Worm (Caenorhabditis elegans) whole organism, young adult: Measurements from ENCODE around the gene erfa-3.

ENCODE experiments used
- B0019.2 ChIP-seq: fragments of 200-800 bp; sonication (Bioruptor generic); conservative IDR thresholded peaks from 2 replicates; pipeline ENCODE4 v1.3.6; 2022; ENCODE audit warnings: missing genetic modification reagents, missing genetic modification characterization, missing compliant biosample characterization
- B0261.1 ChIP-seq: sonication (generic microtip); optimal IDR thresholded peaks from 2 replicates; lab custom pipeline; 2016; ENCODE audit warnings: mild to moderate bottlenecking, missing genetic modification characterization, moderate library complexity, missing compliant biosample characterization
- C17E4.6 ChIP-seq: fragments of 200-800 bp; sonication (Bioruptor generic); IDR thresholded peaks from 2 replicates; pipeline ENCODE4 v1.3.6; 2022; ENCODE audit warnings: missing genetic modification reagents, missing genetic modification characterization, missing compliant biosample characterization
- F22D6.2 ChIP-seq: sonication (generic microtip); optimal IDR thresholded peaks from 2 replicates; lab custom pipeline; 2016; ENCODE audit warnings: mild to moderate bottlenecking, missing genetic modification characterization, missing compliant biosample characterization
- F23B12.7 ChIP-seq: sonication (generic microtip); optimal IDR thresholded peaks from 2 replicates; lab custom pipeline; 2017; ENCODE audit warnings: missing genetic modification characterization, mild to moderate bottlenecking, missing compliant biosample characterization, antibody characterized with exemption, moderate library complexity; ENCODE audit not compliant: insufficient read depth
- F39B2.1 ChIP-seq: fragments of 200-800 bp; sonication (Bioruptor generic); IDR thresholded peaks from 2 replicates; pipeline ENCODE4 v1.3.6; 2022; ENCODE audit warnings: missing genetic modification reagents, missing genetic modification characterization, missing compliant biosample characterization
- F55B11.4 ChIP-seq: sonication (generic microtip); optimal IDR thresholded peaks from 2 replicates; lab custom pipeline; 2016; ENCODE audit warnings: missing compliant biosample characterization, missing genetic modification characterization, borderline replicate concordance; ENCODE audit not compliant: insufficient read depth
- F57A8.1 ChIP-seq: fragments of 200-800 bp; sonication (Bioruptor generic); optimal IDR thresholded peaks from 2 replicates; lab custom pipeline; 2018; ENCODE audit warnings: mild to moderate bottlenecking, missing genetic modification characterization, moderate library complexity, missing compliant biosample characterization
- Y56A3A.18 ChIP-seq: fragments of 200-800 bp; sonication (Bioruptor generic); IDR thresholded peaks from 2 replicates; pipeline ENCODE4 v1.3.6; 2022; ENCODE audit warnings: missing genetic modification reagents, missing genetic modification characterization, missing compliant biosample characterization
- ZK185.1 ChIP-seq: sonication (generic microtip); optimal IDR thresholded peaks from 2 replicates; lab custom pipeline; 2016; ENCODE audit warnings: mild to moderate bottlenecking, missing genetic modification characterization, missing compliant biosample characterization; ENCODE audit not compliant: poor library complexity, severe bottlenecking
- aptf-3 ChIP-seq: fragments of 200-800 bp; sonication (Bioruptor generic); IDR thresholded peaks from 2 replicates; pipeline ENCODE4 v1.3.6; 2022; ENCODE audit warnings: missing genetic modification characterization, missing compliant biosample characterization
- atf-7 ChIP-seq: sonication (generic microtip); optimal IDR thresholded peaks from 2 replicates; lab custom pipeline; 2017; ENCODE audit warnings: mild to moderate bottlenecking, missing genetic modification characterization, missing compliant biosample characterization
- athp-1 ChIP-seq: sonication (generic microtip); optimal IDR thresholded peaks from 2 replicates; lab custom pipeline; 2017; ENCODE audit warnings: mild to moderate bottlenecking, missing genetic modification characterization, missing compliant biosample characterization
- attf-3 ChIP-seq: fragments of 200-800 bp; sonication (Bioruptor generic); conservative IDR thresholded peaks from 2 replicates; pipeline ENCODE4 v1.3.6; 2022; ENCODE audit warnings: missing genetic modification reagents, missing genetic modification characterization, missing compliant biosample characterization
- attf-5 ChIP-seq: fragments of 200-800 bp; sonication (Bioruptor generic); optimal IDR thresholded peaks from 2 replicates; lab custom pipeline; 2018; ENCODE audit warnings: mild to moderate bottlenecking, missing genetic modification characterization, missing compliant biosample characterization
- bed-1 ChIP-seq: fragments of 200-800 bp; sonication (Bioruptor generic); IDR thresholded peaks from 2 replicates; pipeline ENCODE4 v1.3.6; 2022; ENCODE audit warnings: missing genetic modification reagents, missing genetic modification characterization, missing compliant biosample characterization
- ccch-3 ChIP-seq: fragments of 200-800 bp; sonication (Bioruptor generic); optimal IDR thresholded peaks from 2 replicates; lab custom pipeline; 2018; ENCODE audit warnings: mild to moderate bottlenecking, missing genetic modification characterization, missing compliant biosample characterization
- cebp-1 ChIP-seq, 2 experiments: fragments of 200-800 bp in 1 of 2; sonication (Bioruptor generic) in 1 of 2; sonication (generic microtip) in 1 of 2; IDR thresholded peaks in 1 of 2; optimal IDR thresholded peaks in 1 of 2; 2 replicates each; pipeline versions ENCODE4 v1.3.6 to Lab custom; 2017 to 2022; ENCODE audit warnings: missing compliant biosample characterization in 2 of 2, missing genetic modification characterization in 2 of 2, mild to moderate bottlenecking in 1 of 2, missing genetic modification reagents in 1 of 2, moderate library complexity in 1 of 2
- cebp-2 ChIP-seq: fragments of 200-800 bp; sonication (Bioruptor generic); IDR thresholded peaks from 2 replicates; pipeline ENCODE4 v1.3.6; 2022; ENCODE audit warnings: missing genetic modification characterization, missing compliant biosample characterization
- ceh-27 ChIP-seq: fragments of 200-800 bp; sonication (Bioruptor generic); optimal IDR thresholded peaks from 2 replicates; lab custom pipeline; 2018; ENCODE audit warnings: mild to moderate bottlenecking, missing genetic modification characterization, moderate library complexity, missing compliant biosample characterization
- ceh-40 ChIP-seq: fragments of 200-800 bp; sonication (Bioruptor generic); IDR thresholded peaks from 2 replicates; pipeline ENCODE4 v1.3.6; 2022; ENCODE audit warnings: missing genetic modification characterization, missing compliant biosample characterization
- dpff-1 ChIP-seq: sonication (generic microtip); optimal IDR thresholded peaks from 2 replicates; lab custom pipeline; 2017; ENCODE audit warnings: mild to moderate bottlenecking, missing genetic modification characterization, missing compliant biosample characterization
- egl-18 ChIP-seq: fragments of 200-800 bp; sonication (Bioruptor generic); IDR thresholded peaks from 2 replicates; pipeline ENCODE4 v1.3.6; 2022; ENCODE audit warnings: missing genetic modification reagents, missing genetic modification characterization, missing compliant biosample characterization
- egl-44 ChIP-seq: fragments of 200-800 bp; sonication (Bioruptor generic); IDR thresholded peaks from 2 replicates; pipeline ENCODE4 v1.3.6; 2022; ENCODE audit warnings: missing genetic modification reagents, missing genetic modification characterization, missing compliant biosample characterization
- lag-1 ChIP-seq: fragments of 200-800 bp; sonication (Bioruptor generic); IDR thresholded peaks from 2 replicates; pipeline ENCODE4 v1.3.6; 2022; ENCODE audit warnings: missing genetic modification reagents, missing genetic modification characterization, missing compliant biosample characterization
- lin-26 ChIP-seq: fragments of 200-800 bp; sonication (Bioruptor generic); IDR thresholded peaks from 2 replicates; pipeline ENCODE4 v1.3.6; 2022; ENCODE audit warnings: missing genetic modification reagents, missing genetic modification characterization, missing compliant biosample characterization
- madf-10 ChIP-seq: sonication (generic microtip); optimal IDR thresholded peaks from 2 replicates; lab custom pipeline; 2016; ENCODE audit warnings: mild to moderate bottlenecking, missing genetic modification characterization, missing compliant biosample characterization
- madf-8 ChIP-seq: fragments of 200-800 bp; sonication (Bioruptor generic); conservative IDR thresholded peaks from 2 replicates; pipeline ENCODE4 v1.3.6; 2022; ENCODE audit warnings: missing genetic modification reagents, missing genetic modification characterization, missing compliant biosample characterization
- mes-4 ChIP-seq: sonication (generic microtip); optimal IDR thresholded peaks from 2 replicates; lab custom pipeline; 2016; ENCODE audit warnings: missing genotype, missing genetic modification characterization, missing compliant biosample characterization
- nhr-179 ChIP-seq: sonication (generic microtip); optimal IDR thresholded peaks from 2 replicates; lab custom pipeline; 2016; ENCODE audit warnings: mild to moderate bottlenecking, missing genetic modification characterization, missing compliant biosample characterization
- nhr-80 ChIP-seq: sonication (generic microtip); optimal IDR thresholded peaks from 2 replicates; lab custom pipeline; 2016; ENCODE audit warnings: missing genetic modification characterization, missing compliant biosample characterization
- sea-2 ChIP-seq: fragments of 200-800 bp; sonication (Bioruptor generic); IDR thresholded peaks from 2 replicates; pipeline ENCODE4 v1.3.6; 2022; ENCODE audit warnings: missing genetic modification characterization, missing compliant biosample characterization
- snpc-1.1 ChIP-seq: sonication (generic microtip); optimal IDR thresholded peaks from 2 replicates; lab custom pipeline; 2017; ENCODE audit warnings: missing genetic modification characterization, mild to moderate bottlenecking, missing compliant biosample characterization, antibody characterized with exemption, moderate library complexity, missing genotype, missing genetic modification reagents; ENCODE audit not compliant: insufficient read depth
- snpc-3.4 ChIP-seq: sonication (generic microtip); optimal IDR thresholded peaks from 2 replicates; lab custom pipeline; 2017; ENCODE audit warnings: missing genetic modification characterization, mild to moderate bottlenecking, missing compliant biosample characterization, antibody characterized with exemption, moderate library complexity, missing genotype, missing genetic modification reagents
- sptf-2 ChIP-seq: fragments of 200-800 bp; sonication (Bioruptor generic); optimal IDR thresholded peaks from 2 replicates; lab custom pipeline; 2018; ENCODE audit warnings: mild to moderate bottlenecking, missing genetic modification characterization, missing compliant biosample characterization
- tbp1 ChIP-seq: fragments of 200-800 bp; sonication (Bioruptor generic); optimal IDR thresholded peaks from 2 replicates; lab custom pipeline; 2018; ENCODE audit warnings: mild to moderate bottlenecking, missing genetic modification characterization, missing compliant biosample characterization
- unc-130 ChIP-seq: sonication (generic microtip); optimal IDR thresholded peaks from 2 replicates; lab custom pipeline; 2016; ENCODE audit warnings: missing genetic modification reagents, missing genetic modification characterization, missing compliant biosample characterization
- xnd-1 ChIP-seq: sonication (generic microtip); optimal IDR thresholded peaks from 2 replicates; lab custom pipeline; 2016; ENCODE audit warnings: missing genotype, missing genetic modification reagents, missing genetic modification characterization, missing compliant biosample characterization
- ztf-18 ChIP-seq: sonication (generic microtip); optimal IDR thresholded peaks from 2 replicates; lab custom pipeline; 2016; ENCODE audit warnings: missing genotype, mild to moderate bottlenecking, missing genetic modification characterization, missing compliant biosample characterization
- ztf-28 ChIP-seq: fragments of 200-800 bp; sonication (Bioruptor generic); IDR thresholded peaks from 2 replicates; pipeline ENCODE4 v1.3.6; 2022; ENCODE audit warnings: missing genetic modification reagents, missing genetic modification characterization, missing compliant biosample characterization
- ztf-6 ChIP-seq: fragments of 200-800 bp; sonication (Bioruptor generic); IDR thresholded peaks from 2 replicates; pipeline ENCODE4 v1.3.6; 2022; ENCODE audit warnings: missing genetic modification reagents, missing genetic modification characterization, missing compliant biosample characterization

Gene erfa-3

ce11 chrV:11080345-11081102, 32.4 kb downstream of the erfa-3 start, which contains the start of gene act-1 (continued):
- TF ChIP-seq ztf-18 (tag; lab: Kevin White, UChicago) (no peak), ccch-3 (GFP tag; lab: Kevin White, UChicago) (no peak), sptf-2 (GFP tag; lab: Kevin White, UChicago) (no peak), F57A8.1 (GFP tag; lab: Kevin White, UChicago) (no peak), attf-3 (GFP tag; lab: Robert Waterston, UW) (no peak), dpff-1 (tag; lab: Kevin White, UChicago) (no peak), cebp-1 (GFP tag; IDR thresholded peaks at IDR 0.05; lab: Robert Waterston, UW) (no peak), cebp-1 (tag; optimal IDR thresholded peaks at IDR 0.05; lab: Kevin White, UChicago) (peak; percentile 7), F55B11.4 (tag; lab: Kevin White, UChicago) (no peak), lin-26 (GFP tag; lab: Robert Waterston, UW) (no peak), xnd-1 (tag; lab: Kevin White, UChicago) (no peak), F39B2.1 (GFP tag; lab: Robert Waterston, UW) (no peak), egl-18 (GFP tag; lab: Robert Waterston, UW) (no peak), snpc-1.1 (tag; lab: Kevin White, UChicago) (no peak), atf-7 (tag; lab: Kevin White, UChicago) (no peak), nhr-179 (tag; lab: Kevin White, UChicago) (no peak), ceh-27 (GFP tag; lab: Kevin White, UChicago) (peak; percentile 4), ceh-40 (GFP tag; lab: Robert Waterston, UW) (no peak)

- TF ChIP-seq B0261.1 (tag; lab: Kevin White, UChicago) (no peak), cebp-1 (GFP tag; IDR thresholded peaks at IDR 0.05; lab: Robert Waterston, UW) (no peak), cebp-1 (tag; optimal IDR thresholded peaks at IDR 0.05; lab: Kevin White, UChicago) (peak; percentile 82), Y56A3A.18 (no peak)
Measured at ce11 chrV:11078874-11079273, 34.0 kb downstream of the erfa-3 start.

ce11 chrV:11078104-11078724, 34.7 kb downstream of the erfa-3 start, which contains the start of gene act-2:
act-2 (minus strand) TSS chrV:11078154.
- TF ChIP-seq C17E4.6 (GFP tag; lab: Robert Waterston, UW) (peak; percentile 76), sea-2 (GFP tag; lab: Robert Waterston, UW) (no peak), lag-1 (GFP tag; lab: Robert Waterston, UW) (no peak), mes-4 (tag; lab: Kevin White, UChicago) (no peak), snpc-3.4 (tag; lab: Kevin White, UChicago) (peak; percentile 83), egl-44 (GFP tag; lab: Robert Waterston, UW) (no peak), F22D6.2 (tag; lab: Kevin White, UChicago) (no peak), B0261.1 (tag; lab: Kevin White, UChicago) (no peak), egl-18 (GFP tag; lab: Robert Waterston, UW) (no peak), ztf-18 (tag; lab: Kevin White, UChicago) (no peak), tbp1 (GFP tag; lab: Kevin White, UChicago) (peak; percentile 53), ZK185.1 (tag; lab: Kevin White, UChicago) (no peak), sptf-2 (GFP tag; lab: Kevin White, UChicago) (no peak), madf-8 (GFP tag; lab: Robert Waterston, UW) (peak; percentile 84), madf-10 (tag; lab: Kevin White, UChicago) (no peak), aptf-3 (no peak), ztf-28 (GFP tag; lab: Robert Waterston, UW) (0 out of 2 replicates have a peak, but pooled peaks have one; percentile 54), B0019.2 (peak; percentile 75; the same call in 1 of the 2 replicates), ztf-6 (GFP tag; lab: Robert Waterston, UW) (no peak), bed-1 (no peak), attf-5 (GFP tag; lab: Kevin White, UChicago) (peak; percentile 62), nhr-80 (tag; lab: Kevin White, UChicago) (peak; percentile 42), F23B12.7 (peak; percentile 22), unc-130 (peak; percentile 50), cebp-2 (no peak), athp-1 (tag; lab: Kevin White, UChicago) (peak; percentile 22)
